Fruit fly (Drosophila melanogaster): Measurements from ENCODE around the gene CG12877.

dm6 chr3R:27738287-27738686 is 31.4 kb downstream of the CG12877 start:
- TF ChIP-seq Ets96B (tag; optimal IDR thresholded peaks at IDR 0.05) (no peak), CG8119 (GFP tag; IDR thresholded peaks at IDR 0.05) (no peak), CG32006 (GFP tag; optimal IDR thresholded peaks at IDR 0.05) (peak; percentile 25), Hr39 (GFP tag; optimal IDR thresholded peaks at IDR 0.05) (no peak), cyc (GFP tag; optimal IDR thresholded peaks at IDR 0.05) (no peak), CG1621 (tag; optimal IDR thresholded peaks at IDR 0.05) (no peak), CG16779 (tag; optimal IDR thresholded peaks at IDR 0.05) (no peak), CG7368 (GFP tag; optimal IDR thresholded peaks at IDR 0.05) (no peak), Hr4 (GFP tag; optimal IDR thresholded peaks at IDR 0.05) (peak; percentile 12), pdm3 (GFP tag; optimal IDR thresholded peaks at IDR 0.05) (no peak), salr (GFP tag; optimal IDR thresholded peaks at IDR 0.05) (no peak)

Data from whole organism, prepupa.